Fruit fly (Drosophila melanogaster) whole organism, embryonic: ENCODE data around the gene CG34453.

Source experiments
- Adf1 ChIP-seq: fragments of 200-800 bp; sonication (Bioruptor generic); IDR thresholded peaks from 2 replicates; pipeline ENCODE4 v1.3.6; 2022; ENCODE audit warnings: missing biosample characterization, missing genetic modification characterization
- CG10959 ChIP-seq: fragments of 200-800 bp; sonication (Bioruptor generic); IDR thresholded peaks from 2 replicates; pipeline ENCODE4 v1.3.6; 2022; ENCODE audit warnings: missing biosample characterization, missing genetic modification characterization
- CG11093 ChIP-seq: fragments of 200-800 bp; sonication (Bioruptor generic); IDR thresholded peaks from 3 replicates; pipeline ENCODE4 v1.3.6; 2022; ENCODE audit warnings: missing biosample characterization, missing genetic modification characterization
- CG11247 ChIP-seq: fragments of 200-800 bp; sonication (Bioruptor generic); IDR thresholded peaks from 2 replicates; pipeline ENCODE4 v1.3.6; 2022; ENCODE audit warnings: missing biosample characterization, missing genetic modification characterization
- CG11504 ChIP-seq: fragments of 200-800 bp; sonication (Bioruptor generic); optimal IDR thresholded peaks from 3 replicates; lab custom pipeline; 2019; ENCODE audit warnings: missing biosample characterization, mild to moderate bottlenecking, missing genetic modification characterization, moderate library complexity
- CG11723 ChIP-seq: fragments of 200-800 bp; sonication (Bioruptor generic); optimal IDR thresholded peaks from 2 replicates; lab custom pipeline; 2017; ENCODE audit warnings: missing biosample characterization, mild to moderate bottlenecking, missing genetic modification characterization
- CG12299 ChIP-seq: fragments of 200-800 bp; sonication (Bioruptor generic); optimal IDR thresholded peaks from 2 replicates; lab custom pipeline; 2018; ENCODE audit warnings: missing biosample characterization, mild to moderate bottlenecking, missing genetic modification characterization
- CG1233 ChIP-seq: fragments of 200-800 bp; sonication (Bioruptor generic); optimal IDR thresholded peaks from 4 replicates; lab custom pipeline; 2018; ENCODE audit warnings: missing biosample characterization, mild to moderate bottlenecking, missing genetic modification characterization
- CG12659 ChIP-seq: fragments of 200-800 bp; sonication (Bioruptor generic); optimal IDR thresholded peaks from 3 replicates; lab custom pipeline; 2017; ENCODE audit warnings: mild to moderate bottlenecking, missing biosample characterization, missing genetic modification reagents, missing genetic modification characterization
- CG13296 ChIP-seq: fragments of 200-800 bp; sonication (Bioruptor generic); optimal IDR thresholded peaks from 3 replicates; lab custom pipeline; 2018; ENCODE audit warnings: missing biosample characterization, mild to moderate bottlenecking, missing genetic modification characterization
- CG13894 ChIP-seq: fragments of 200-800 bp; sonication (Bioruptor generic); optimal IDR thresholded peaks from 3 replicates; lab custom pipeline; 2018; ENCODE audit warnings: missing biosample characterization, mild to moderate bottlenecking, missing genetic modification characterization, moderate library complexity
- CG14014 ChIP-seq: fragments of 200-800 bp; sonication (Bioruptor generic); IDR thresholded peaks from 2 replicates; pipeline ENCODE4 v1.3.6; 2022; ENCODE audit warnings: missing biosample characterization, missing genetic modification characterization
- CG14860 ChIP-seq: fragments of 200-800 bp; sonication (Bioruptor generic); IDR thresholded peaks from 3 replicates; pipeline ENCODE4 v1.3.6; 2022; ENCODE audit warnings: missing biosample characterization, missing genetic modification characterization; ENCODE audit not compliant: partially characterized antibody
- CG15011 ChIP-seq: fragments of 200-800 bp; sonication (Bioruptor generic); optimal IDR thresholded peaks from 3 replicates; lab custom pipeline; 2018; ENCODE audit warnings: missing biosample characterization, mild to moderate bottlenecking, missing genetic modification characterization
- CG30403 ChIP-seq: fragments of 200-800 bp; sonication (Bioruptor generic); optimal IDR thresholded peaks from 3 replicates; lab custom pipeline; 2016; ENCODE audit warnings: missing biosample characterization, missing genetic modification characterization
- CG3065 ChIP-seq: fragments of 200-800 bp; sonication (Bioruptor generic); optimal IDR thresholded peaks from 2 replicates; lab custom pipeline; 2016; ENCODE audit warnings: missing biosample characterization, missing genetic modification characterization
- CG31441 ChIP-seq: fragments of 200-800 bp; sonication (Bioruptor generic); IDR thresholded peaks from 2 replicates; pipeline ENCODE4 v1.3.6; 2022; ENCODE audit warnings: missing biosample characterization, missing genetic modification characterization
- CG34224 ChIP-seq: fragments of 200-800 bp; sonication (Bioruptor generic); IDR thresholded peaks from 3 replicates; pipeline ENCODE4 v1.3.6; 2022; ENCODE audit warnings: missing biosample characterization, missing genetic modification characterization; ENCODE audit not compliant: partially characterized antibody
- CG3726 ChIP-seq: fragments of 200-800 bp; sonication (Bioruptor generic); IDR thresholded peaks from 3 replicates; pipeline ENCODE4, ENCODE4 v1.3.6; 2022; ENCODE audit warnings: missing biosample characterization, missing genetic modification characterization
- CG4282 ChIP-seq: fragments of 200-800 bp; sonication (Bioruptor generic); optimal IDR thresholded peaks from 2 replicates; lab custom pipeline; 2016; ENCODE audit warnings: missing biosample characterization, missing genetic modification characterization
- CG4424 ChIP-seq: fragments of 200-800 bp; sonication (Bioruptor generic); optimal IDR thresholded peaks from 3 replicates; lab custom pipeline; 2016; ENCODE audit warnings: missing biosample characterization, missing genetic modification characterization
- CG6689 ChIP-seq: fragments of 200-800 bp; sonication (Bioruptor generic); IDR thresholded peaks from 2 replicates; pipeline ENCODE4 v1.3.6; 2022; ENCODE audit warnings: missing biosample characterization, missing genetic modification characterization
- CG8290 ChIP-seq, 3 experiments: fragments of 200-800 bp; sonication (Bioruptor generic); optimal IDR thresholded peaks; 2 replicates each; lab custom pipeline; 2016 to 2019; ENCODE audit warnings: missing biosample characterization in 3 of 3, missing genetic modification characterization in 3 of 3, mild to moderate bottlenecking in 2 of 3, moderate library complexity in 1 of 3
- CG8359 ChIP-seq: fragments of 200-800 bp; sonication (Bioruptor generic); optimal IDR thresholded peaks from 2 replicates; lab custom pipeline; 2017; ENCODE audit warnings: missing biosample characterization, mild to moderate bottlenecking, missing genetic modification characterization, borderline replicate concordance
- Dip2 ChIP-seq: fragments of 200-800 bp; sonication (Bioruptor generic); IDR thresholded peaks from 2 replicates; pipeline ENCODE4 v1.3.6; 2022; ENCODE audit warnings: missing biosample characterization, missing genetic modification characterization
- Doc2 ChIP-seq: fragments of 200-800 bp; sonication (Bioruptor generic); IDR thresholded peaks from 2 replicates; pipeline ENCODE4 v1.3.6; 2022; ENCODE audit warnings: missing biosample characterization, missing genetic modification characterization
- Hr3 ChIP-seq: fragments of 200-800 bp; sonication (Bioruptor generic); optimal IDR thresholded peaks from 3 replicates; lab custom pipeline; 2016; ENCODE audit warnings: missing biosample characterization, missing genetic modification characterization
- Hr51 ChIP-seq, 2 experiments: fragments of 200-800 bp; sonication (Bioruptor generic); optimal IDR thresholded peaks; 2 replicates in 1 of 2; 3 replicates in 1 of 2; lab custom pipeline; 2016 to 2018; ENCODE audit warnings: missing biosample characterization in 2 of 2, missing genetic modification characterization in 2 of 2, mild to moderate bottlenecking in 1 of 2, moderate library complexity in 1 of 2
- MESR4 ChIP-seq: fragments of 200-800 bp; sonication (Bioruptor generic); optimal IDR thresholded peaks from 2 replicates; lab custom pipeline; 2018; ENCODE audit warnings: missing biosample characterization, mild to moderate bottlenecking, missing genetic modification characterization, moderate library complexity
- NC2α ChIP-seq: fragments of 200-800 bp; sonication (Bioruptor generic); optimal IDR thresholded peaks from 2 replicates; lab custom pipeline; 2016; ENCODE audit warnings: missing biosample characterization, missing genetic modification characterization
- Sry-β ChIP-seq: fragments of 200-800 bp; sonication (Bioruptor generic); optimal IDR thresholded peaks from 2 replicates; lab custom pipeline; 2018; ENCODE audit warnings: missing biosample characterization, mild to moderate bottlenecking, missing genetic modification characterization, moderate library complexity
- Sry-δ ChIP-seq: fragments of 200-800 bp; sonication (Bioruptor generic); optimal IDR thresholded peaks from 2 replicates; lab custom pipeline; 2016; ENCODE audit warnings: missing biosample characterization, missing genetic modification characterization
- Trl ChIP-seq, 3 experiments: fragments of >200 bp in 2 of 3; fragments of 200-800 bp in 1 of 3; sonication (Bioruptor generic) in 1 of 3; optimal IDR thresholded peaks; 2 replicates in 1 of 3; 3 replicates in 2 of 3; lab custom pipeline; 2016 to 2017; ENCODE audit warnings: missing biosample characterization in 1 of 3, missing genetic modification characterization in 1 of 3
- Usf ChIP-seq: fragments of 200-800 bp; sonication (Bioruptor generic); optimal IDR thresholded peaks from 2 replicates; lab custom pipeline; 2017; ENCODE audit warnings: missing genotype, missing biosample characterization, missing genetic modification characterization
- cad ChIP-seq: fragments of >200 bp; optimal IDR thresholded peaks from 2 replicates; lab custom pipeline; 2017; ENCODE audit warnings: missing biosample characterization, missing genetic modification characterization
- cato ChIP-seq: fragments of 200-800 bp; sonication (Bioruptor generic); optimal IDR thresholded peaks from 2 replicates; lab custom pipeline; 2016; ENCODE audit warnings: missing biosample characterization, missing genetic modification characterization, borderline replicate concordance
- emc ChIP-seq: fragments of 200-800 bp; sonication (Bioruptor generic); optimal IDR thresholded peaks from 2 replicates; lab custom pipeline; 2016; ENCODE audit warnings: missing biosample characterization, missing genetic modification characterization
- ftz-f1 ChIP-seq: fragments of 200-800 bp; sonication (Bioruptor generic); optimal IDR thresholded peaks from 2 replicates; lab custom pipeline; 2016; ENCODE audit warnings: missing biosample characterization, missing genetic modification characterization
- gsb-n ChIP-seq: fragments of 200-800 bp; sonication (Bioruptor generic); optimal IDR thresholded peaks from 3 replicates; lab custom pipeline; 2018; ENCODE audit warnings: missing biosample characterization, mild to moderate bottlenecking, missing genetic modification characterization
- hth ChIP-seq: fragments of >200 bp; optimal IDR thresholded peaks from 2 replicates; lab custom pipeline; 2017; ENCODE audit warnings: inconsistent platforms
- kah ChIP-seq: fragments of 200-800 bp; sonication (Bioruptor generic); optimal IDR thresholded peaks from 2 replicates; lab custom pipeline; 2018; ENCODE audit warnings: missing biosample characterization, mild to moderate bottlenecking, missing genetic modification characterization
- lbe ChIP-seq: fragments of 200-800 bp; sonication (Bioruptor generic); optimal IDR thresholded peaks from 2 replicates; lab custom pipeline; 2016; ENCODE audit warnings: missing biosample characterization, mild to moderate bottlenecking, missing genetic modification characterization
- maf-S ChIP-seq: fragments of 200-800 bp; sonication (Bioruptor generic); optimal IDR thresholded peaks from 2 replicates; lab custom pipeline; 2016; ENCODE audit warnings: missing biosample characterization, missing genetic modification characterization
- odd ChIP-seq: fragments of 200-800 bp; sonication (Bioruptor generic); optimal IDR thresholded peaks from 2 replicates; lab custom pipeline; 2017; ENCODE audit warnings: missing biosample characterization, mild to moderate bottlenecking, missing genetic modification characterization
- row ChIP-seq: fragments of 200-800 bp; sonication (Bioruptor generic); IDR thresholded peaks from 3 replicates; pipeline ENCODE4 v1.3.6; 2022; ENCODE audit warnings: missing biosample characterization, missing genetic modification characterization
- sens-2 ChIP-seq: fragments of 200-800 bp; sonication (Bioruptor generic); IDR thresholded peaks from 2 replicates; pipeline ENCODE4 v1.3.6; 2022; ENCODE audit warnings: missing biosample characterization, missing genetic modification characterization
- sug ChIP-seq: fragments of 200-800 bp; optimal IDR thresholded peaks from 2 replicates; lab custom pipeline; 2019; ENCODE audit warnings: missing biosample characterization, mild to moderate bottlenecking, missing genetic modification characterization, moderate library complexity
- tgo ChIP-seq: fragments of 200-800 bp; sonication (Bioruptor generic); IDR thresholded peaks from 3 replicates; pipeline ENCODE4 v1.3.6; 2022; ENCODE audit warnings: missing biosample characterization, missing genetic modification characterization
- tx ChIP-seq: fragments of 200-800 bp; sonication (Bioruptor generic); optimal IDR thresholded peaks from 2 replicates; lab custom pipeline; 2016; ENCODE audit warnings: missing biosample characterization, missing genetic modification characterization
- yki ChIP-seq: fragments of >200 bp; optimal IDR thresholded peaks from 3 replicates; lab custom pipeline; 2018

The CG34453 gene

dm6 chr3L:246644-247199 lies 13.6 kb upstream of the CG34453 start (continued):
- TF ChIP-seq CG12659 (GFP tag; lab: Kevin White, UChicago) (peak; percentile 81), CG31441 (GFP tag; lab: Robert Waterston, UW) (no peak), CG8359 (GFP tag; lab: Kevin White, UChicago) (no peak), CG11723 (GFP tag; lab: Kevin White, UChicago) (no peak), CG11504 (no peak), CG12299 (tag; lab: Kevin White, UChicago) (no peak), row (GFP tag; lab: Robert Waterston, UW) (peak; percentile 50), Sry-δ (GFP tag; lab: Kevin White, UChicago) (peak; percentile 77), sug (tag; lab: Kevin White, UChicago) (no peak), lbe (GFP tag; lab: Kevin White, UChicago) (peak; percentile 38), kah (no peak), odd (no peak), tgo (GFP tag; lab: Robert Waterston, UW) (peak; percentile 34; the same call in 1 of the 3 replicates), sens-2 (0 out of 2 replicates have a peak, but pooled peaks have one; percentile 16), Hr3 (GFP tag; lab: Kevin White, UChicago) (peak; percentile 2), hth (lab: Kevin White, UChicago) (no peak), Usf (no peak), maf-S (GFP tag; lab: Kevin White, UChicago) (no peak), Hr51 (GFP tag; optimal IDR thresholded peaks at IDR 0.05; lab: Kevin White, UChicago) (peak in 1 of 2 experiments; percentile 12), gsb-n (tag; lab: Kevin White, UChicago) (no peak), Sry-β (GFP tag; lab: Kevin White, UChicago) (no peak), CG6689 (GFP tag; lab: Robert Waterston, UW) (no peak), CG4282 (GFP tag; lab: Kevin White, UChicago) (no peak), CG1233 (no peak), emc (GFP tag; lab: Kevin White, UChicago) (no peak), CG30403 (GFP tag; lab: Kevin White, UChicago) (peak; percentile 46), Doc2 (GFP tag; lab: Robert Waterston, UW) (no peak), tx (GFP tag; lab: Kevin White, UChicago) (no peak), CG14860 (peak; percentile 67), CG11093 (GFP tag; lab: Robert Waterston, UW) (no peak), CG8290 (GFP tag; optimal IDR thresholded peaks at IDR 0.05; lab: Kevin White, UChicago) (peak; percentile 53), CG8290 (tag; optimal IDR thresholded peaks at IDR 0.05; lab: Kevin White, UChicago) (no peak), NC2α (no peak), CG11247 (no peak; the same call in none of the 2 replicates), CG3726 (GFP tag; lab: Robert Waterston, UW) (no peak), CG4424 (no peak), cato (GFP tag; lab: Kevin White, UChicago) (no peak), Adf1 (GFP tag; lab: Robert Waterston, UW) (peak; percentile 35; the same call in 1 of the 2 replicates), MESR4 (GFP tag; lab: Kevin White, UChicago) (peak; percentile 99), yki (lab: Kevin White, UChicago) (no peak), CG14014 (GFP tag; lab: Robert Waterston, UW) (peak; percentile 60), cad (no peak), CG15011 (GFP tag; lab: Kevin White, UChicago) (no peak), CG13894 (tag; lab: Kevin White, UChicago) (no peak), Dip2 (GFP tag; lab: Robert Waterston, UW) (no peak), CG13296 (no peak), CG3065 (peak; percentile 24), ftz-f1 (GFP tag; lab: Kevin White, UChicago) (peak; percentile 46), CG34224 (GFP tag; lab: Robert Waterston, UW) (no peak; the same call in 2 of the 3 replicates), CG10959 (no peak), Trl (optimal IDR thresholded peaks at IDR 0.05; lab: Kevin White, UChicago) (no peak), Trl (GFP tag; optimal IDR thresholded peaks at IDR 0.05; lab: Kevin White, UChicago) (peak; percentile 50)
